Worm (Caenorhabditis elegans): ENCODE data around the gene C24B5.4.

ce11 chrV:9222819-9223218 lies 25.7 kb upstream of the C24B5.4 start:
- TF ChIP-seq ama-1 (optimal IDR thresholded peaks at IDR 0.05) (no peak), hmg-4 (GFP tag; optimal IDR thresholded peaks at IDR 0.05) (no peak), ceh-13 (GFP tag; optimal IDR thresholded peaks at IDR 0.05) (no peak), hnd-1 (tag; optimal IDR thresholded peaks at IDR 0.05) (no peak), ets-7 (tag; optimal IDR thresholded peaks at IDR 0.05) (no peak), hmbx-1 (tag; optimal IDR thresholded peaks at IDR 0.05) (no peak), flt-1 (GFP tag; IDR thresholded peaks at IDR 0.05) (no peak), ceh-36 (tag; optimal IDR thresholded peaks at IDR 0.05) (no peak), tbx-11 (GFP tag; IDR thresholded peaks at IDR 0.05) (no peak), B0310.2 (tag; optimal IDR thresholded peaks at IDR 0.05) (no peak), scrt-1 (GFP tag; IDR thresholded peaks at IDR 0.05) (no peak), aly-1 (tag; optimal IDR thresholded peaks at IDR 0.05) (no peak), tbx-37 (GFP tag; conservative IDR thresholded peaks at IDR 0.05) (no peak)
